Fruit fly (Drosophila melanogaster) whole organism, adult: Measurements from ENCODE around the gene CG31253.

Experiments
- CG11617 ChIP-seq: fragments of 200-800 bp; sonication (Bioruptor generic); optimal IDR thresholded peaks from 2 replicates; lab custom pipeline; 2017; ENCODE audit warnings: mild to moderate bottlenecking, missing biosample characterization, missing genetic modification reagents, missing genetic modification characterization
- CG12768 ChIP-seq: fragments of 200-800 bp; sonication (Bioruptor generic); optimal IDR thresholded peaks from 2 replicates; lab custom pipeline; 2017; ENCODE audit warnings: missing biosample characterization, missing genetic modification characterization, mild to moderate bottlenecking, moderate library complexity, missing genetic modification reagents
- CG33017 ChIP-seq: fragments of 200-800 bp; sonication (Bioruptor generic); optimal IDR thresholded peaks from 2 replicates; lab custom pipeline; 2018; ENCODE audit warnings: missing biosample characterization, mild to moderate bottlenecking, missing genetic modification characterization, moderate library complexity
- CG7101 ChIP-seq: fragments of 200-800 bp; sonication (Bioruptor generic); optimal IDR thresholded peaks from 2 replicates; lab custom pipeline; 2018; ENCODE audit warnings: missing biosample characterization, mild to moderate bottlenecking, missing genetic modification characterization, moderate library complexity
- Crg-1 ChIP-seq: fragments of 200-800 bp; sonication (Bioruptor generic); optimal IDR thresholded peaks from 2 replicates; lab custom pipeline; 2016; ENCODE audit warnings: missing biosample characterization, missing genetic modification characterization
- cic ChIP-seq: fragments of 200-800 bp; sonication (Bioruptor generic); optimal IDR thresholded peaks from 2 replicates; lab custom pipeline; 2017; ENCODE audit warnings: missing biosample characterization, mild to moderate bottlenecking, missing genetic modification characterization, moderate library complexity
- pad ChIP-seq: fragments of 200-800 bp; sonication (Bioruptor generic); optimal IDR thresholded peaks from 3 replicates; lab custom pipeline; 2017; ENCODE audit warnings: missing biosample characterization, missing genetic modification characterization, mild to moderate bottlenecking, moderate library complexity, missing genetic modification reagents
- tj ChIP-seq: fragments of 200-800 bp; sonication (Bioruptor generic); optimal IDR thresholded peaks from 3 replicates; lab custom pipeline; 2017; ENCODE audit warnings: missing biosample characterization, mild to moderate bottlenecking, missing genetic modification characterization, moderate library complexity

- TF ChIP-seq CG7101 (tag; lab: Kevin White, UChicago) (peak; percentile 3), CG12768 (peak; percentile 63), Crg-1 (GFP tag; lab: Kevin White, UChicago) (no peak), pad (GFP tag; lab: Kevin White, UChicago) (peak; percentile 88), CG11617 (GFP tag; lab: Kevin White, UChicago) (peak; percentile 58), CG33017 (tag; lab: Kevin White, UChicago) (peak; percentile 3), cic (GFP tag; lab: Kevin White, UChicago) (peak; percentile 9), tj (GFP tag; lab: Kevin White, UChicago) (peak; percentile 64)
These were observed 28.5 kb upstream of the CG31253 start for dm6 chr3R:27988647-27989430.
